Worm (Caenorhabditis elegans): Measurements from ENCODE around the gene T07F8.4.

DNA sequence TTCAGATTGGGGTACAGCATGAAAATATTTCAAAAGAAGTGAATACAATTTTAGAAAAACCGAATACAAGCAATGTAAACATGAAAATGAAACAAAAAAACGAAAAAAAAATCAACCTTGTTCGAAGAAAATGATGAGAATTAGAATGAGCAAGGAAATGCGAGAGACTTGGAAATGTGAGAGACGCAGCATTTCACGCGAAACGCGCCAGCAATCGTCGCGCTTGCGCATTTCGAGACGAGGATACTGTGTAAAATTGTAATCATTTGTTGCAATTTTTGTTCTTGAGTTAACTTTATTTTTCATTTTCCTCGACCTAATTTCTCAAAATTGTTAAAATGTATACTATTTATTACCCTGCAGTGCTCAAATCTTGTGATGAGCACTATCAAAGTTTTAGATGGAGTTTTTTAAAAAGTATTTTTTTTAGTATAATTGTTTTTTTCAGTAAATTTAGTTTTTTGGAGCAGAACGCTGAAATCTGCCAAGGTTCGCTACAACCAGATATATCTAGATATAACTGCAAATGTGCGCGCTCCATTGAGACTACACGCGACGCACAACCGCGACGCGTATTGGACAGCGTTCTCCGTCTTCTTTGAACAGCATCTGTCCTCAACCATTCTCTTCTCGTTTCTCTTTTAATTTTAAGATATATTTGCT is 20.3 kb upstream of the T07F8.4 start, which contains the start of gene fust-1:
- TF ChIP-seq jun-1 (tag; optimal IDR thresholded peaks at IDR 0.05) = peak; percentile 96
- peak; percentile 93 for TF ChIP-seq sox-4 (tag; optimal IDR thresholded peaks at IDR 0.05)
- TF ChIP-seq snpc-4 (tag; optimal IDR thresholded peaks at IDR 0.05) = peak; percentile 92
- TF ChIP-seq nhr-237 (tag; optimal IDR thresholded peaks at IDR 0.05) = peak; percentile 79
- TF ChIP-seq unc-86 (tag; optimal IDR thresholded peaks at IDR 0.05) = peak; percentile 95
- TF ChIP-seq nhr-47 (tag; optimal IDR thresholded peaks at IDR 0.05) = peak; percentile 98
- TF ChIP-seq unc-62 (GFP tag; optimal IDR thresholded peaks at IDR 0.05) = peak; percentile 47
- peak; percentile 89 for TF ChIP-seq ama-1 (optimal IDR thresholded peaks at IDR 0.05)
- TF ChIP-seq nhr-28 (tag; optimal IDR thresholded peaks at IDR 0.05) = peak; percentile 4
- peak; percentile 98 for TF ChIP-seq unc-130 (tag; optimal IDR thresholded peaks at IDR 0.05)

All from whole organism, L1 larva.